Fruit fly (Drosophila melanogaster) whole organism, embryonic: ENCODE results near the gene CG17327.
A peak's percentile ranks its signal among the peaks of the same experiment; 100 is the strongest.

Source experiments
- Blimp-1 ChIP-seq: fragments of 200-800 bp; sonication (Bioruptor generic); optimal IDR thresholded peaks from 3 replicates; lab custom pipeline; 2018; ENCODE audit warnings: missing biosample characterization, missing genetic modification characterization, mild to moderate bottlenecking, moderate library complexity, missing genetic modification reagents
- Bteb2 ChIP-seq: fragments of 200-800 bp; sonication (Bioruptor generic); optimal IDR thresholded peaks from 2 replicates; lab custom pipeline; 2016; ENCODE audit warnings: missing biosample characterization, missing genetic modification characterization
- CG10274 ChIP-seq: fragments of 200-800 bp; sonication (Bioruptor generic); optimal IDR thresholded peaks from 3 replicates; lab custom pipeline; 2017; ENCODE audit warnings: missing biosample characterization, mild to moderate bottlenecking, missing genetic modification characterization
- CG12104 ChIP-seq: fragments of 200-800 bp; sonication (Bioruptor generic); optimal IDR thresholded peaks from 3 replicates; lab custom pipeline; 2016; ENCODE audit warnings: missing biosample characterization, missing genetic modification characterization
- CG1233 ChIP-seq: fragments of 200-800 bp; sonication (Bioruptor generic); optimal IDR thresholded peaks from 4 replicates; lab custom pipeline; 2018; ENCODE audit warnings: missing biosample characterization, mild to moderate bottlenecking, missing genetic modification characterization
- CG16863 ChIP-seq: fragments of 200-800 bp; sonication (Bioruptor generic); optimal IDR thresholded peaks from 3 replicates; lab custom pipeline; 2016; ENCODE audit warnings: missing biosample characterization, missing genetic modification characterization
- CG31224 ChIP-seq: fragments of 200-800 bp; sonication (Bioruptor generic); IDR thresholded peaks from 2 replicates; pipeline ENCODE4 v1.3.6; 2022; ENCODE audit warnings: missing biosample characterization, missing genetic modification characterization
- CG9609 ChIP-seq: fragments of 200-800 bp; sonication (Bioruptor generic); optimal IDR thresholded peaks from 3 replicates; lab custom pipeline; 2016; ENCODE audit warnings: missing biosample characterization, missing genetic modification characterization
- CG9817 ChIP-seq: fragments of 200-800 bp; sonication (Bioruptor generic); optimal IDR thresholded peaks from 2 replicates; lab custom pipeline; 2018; ENCODE audit warnings: missing biosample characterization, mild to moderate bottlenecking, missing genetic modification characterization, moderate library complexity
- E2f1 ChIP-seq: fragments of 200-800 bp; sonication (Bioruptor generic); IDR thresholded peaks from 2 replicates; pipeline ENCODE4 v1.3.6; 2022; ENCODE audit warnings: missing biosample characterization, missing genetic modification characterization
- Fer2 ChIP-seq: fragments of 200-800 bp; sonication (Bioruptor generic); optimal IDR thresholded peaks from 2 replicates; lab custom pipeline; 2018; ENCODE audit warnings: missing biosample characterization, mild to moderate bottlenecking, missing genetic modification characterization, moderate library complexity
- dysf ChIP-seq: fragments of 200-800 bp; sonication (Bioruptor generic); IDR thresholded peaks from 3 replicates; pipeline ENCODE4 v1.3.6; 2022; ENCODE audit warnings: missing biosample characterization, missing genetic modification characterization

- no peak for TF ChIP-seq CG12104 (GFP tag; lab: Kevin White, UChicago)
- TF ChIP-seq CG31224: no peak
- no peak for TF ChIP-seq dysf (GFP tag; lab: Robert Waterston, UW)
- no peak for TF ChIP-seq CG1233 (GFP tag; lab: Kevin White, UChicago)
- TF ChIP-seq E2f1 (GFP tag; lab: Robert Waterston, UW): no peak
- TF ChIP-seq Bteb2 (GFP tag; lab: Kevin White, UChicago): peak; percentile 54
- no peak for TF ChIP-seq Blimp-1 (GFP tag; lab: Kevin White, UChicago)
- TF ChIP-seq CG10274 (GFP tag; lab: Kevin White, UChicago): no peak
- TF ChIP-seq CG9817 (tag; lab: Kevin White, UChicago): no peak
- peak; percentile 22 for TF ChIP-seq CG16863 (GFP tag; lab: Kevin White, UChicago)
- TF ChIP-seq CG9609: peak; percentile 47
- no peak for TF ChIP-seq Fer2
These were observed 33.0 kb upstream of the CG17327 start, which contains the start of the genes CG46281 and CG46280 for dm6 chr3R:13030257-13031173.
